Worm (Caenorhabditis elegans) whole organism, young adult: ENCODE data around the gene K07E3.4.

Experiments used
- B0336.3 ChIP-seq: fragments of 200-800 bp; sonication (Bioruptor generic); IDR thresholded peaks from 2 replicates; pipeline ENCODE4 v1.3.6; 2022; ENCODE audit warnings: missing genetic modification characterization, missing compliant biosample characterization
- K12H6.12 ChIP-seq: fragments of 200-800 bp; sonication (Bioruptor generic); optimal IDR thresholded peaks from 2 replicates; lab custom pipeline; 2018; ENCODE audit warnings: mild to moderate bottlenecking, missing genetic modification characterization, missing compliant biosample characterization
- ekl-4 ChIP-seq: fragments of 200-800 bp; sonication (Bioruptor generic); IDR thresholded peaks from 2 replicates; pipeline ENCODE4 v1.3.6; 2022; ENCODE audit warnings: missing genetic modification reagents, missing genetic modification characterization, missing compliant biosample characterization
- nhr-80 ChIP-seq: sonication (generic microtip); optimal IDR thresholded peaks from 2 replicates; lab custom pipeline; 2016; ENCODE audit warnings: missing genetic modification characterization, missing compliant biosample characterization

ce11 chrX:8086450-8086724 lies 2.6 kb upstream of the K07E3.4 start, which contains the start of gene dao-3:
- TF ChIP-seq ekl-4 (GFP tag; lab: Robert Waterston, UW) (no peak), B0336.3 (GFP tag; lab: Robert Waterston, UW) (no peak), K12H6.12 (tag; lab: Kevin White, UChicago) (no peak), nhr-80 (tag; lab: Kevin White, UChicago) (no peak)
